Worm (Caenorhabditis elegans) whole organism, late embryonic: ENCODE data around the gene Y41E3.8.

Source experiments
- ceh-2 ChIP-seq: sonication (generic microtip); optimal IDR thresholded peaks from 2 replicates; lab custom pipeline; 2016; ENCODE audit warnings: missing genotype, missing genetic modification characterization, missing compliant biosample characterization
- ceh-30 ChIP-seq: fragments of 150-350 bp; optimal IDR thresholded peaks from 2 replicates; lab custom pipeline; 2014; ENCODE audit warnings: missing biosample characterization, missing genetic modification characterization
- ceh-6 ChIP-seq: fragments of 200-800 bp; sonication (Bioruptor generic); optimal IDR thresholded peaks from 2 replicates; lab custom pipeline; 2018; ENCODE audit warnings: mild to moderate bottlenecking, missing genetic modification characterization, missing compliant biosample characterization
- che-1 ChIP-seq: sonication (generic microtip); optimal IDR thresholded peaks from 2 replicates; lab custom pipeline; 2016; ENCODE audit warnings: mild to moderate bottlenecking, missing genetic modification characterization, missing compliant biosample characterization
- ets-4 ChIP-seq: sonication (generic microtip); optimal IDR thresholded peaks from 2 replicates; lab custom pipeline; 2016; ENCODE audit warnings: missing genetic modification characterization, missing compliant biosample characterization
- nfya-1 ChIP-seq: sonication (generic microtip); optimal IDR thresholded peaks from 2 replicates; lab custom pipeline; 2017; ENCODE audit warnings: missing genetic modification characterization, mild to moderate bottlenecking, missing compliant biosample characterization, antibody characterized with exemption, moderate library complexity
- npax-4 ChIP-seq: sonication (generic microtip); optimal IDR thresholded peaks from 2 replicates; lab custom pipeline; 2016; ENCODE audit warnings: missing genetic modification characterization, missing compliant biosample characterization
- sdc-2 ChIP-seq: sonication (generic microtip); optimal IDR thresholded peaks from 2 replicates; lab custom pipeline; 2016; ENCODE audit warnings: missing genotype, missing genetic modification characterization, missing compliant biosample characterization
- unc-55 ChIP-seq: sonication (generic microtip); optimal IDR thresholded peaks from 2 replicates; lab custom pipeline; 2017; ENCODE audit warnings: missing biosample characterization, missing genetic modification reagents, missing genetic modification characterization

DNA sequence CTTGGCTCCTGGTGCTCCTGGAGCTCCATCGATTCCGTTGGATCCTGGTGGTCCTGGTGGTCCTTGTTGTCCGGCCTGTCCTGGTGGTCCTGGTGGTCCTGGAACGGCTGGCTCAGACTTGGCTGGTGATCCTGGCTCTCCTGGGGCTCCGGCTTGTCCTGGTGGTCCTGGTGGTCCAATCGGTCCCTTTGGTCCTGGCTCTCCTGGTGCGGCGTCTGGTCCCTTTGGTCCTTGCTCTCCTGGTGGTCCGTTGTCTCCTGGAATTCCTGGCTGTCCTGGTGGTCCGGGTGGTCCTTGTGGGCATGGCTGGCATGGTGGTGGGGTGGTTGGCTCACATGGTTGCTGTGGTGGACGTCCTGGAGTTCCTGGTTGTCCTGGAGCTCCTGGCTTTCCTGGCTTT is 42.9 kb downstream of the Y41E3.8 start:
- TF ChIP-seq unc-55 (GFP tag; lab: Kevin White, UChicago) (no peak), ceh-30 (tag; lab: Kevin White, UChicago) (no peak), ceh-2 (tag; lab: Kevin White, UChicago) (no peak), npax-4 (tag; lab: Kevin White, UChicago) (no peak), nfya-1 (tag; lab: Kevin White, UChicago) (no peak), ets-4 (tag; lab: Kevin White, UChicago) (no peak), ceh-6 (GFP tag; lab: Kevin White, UChicago) (no peak), che-1 (no peak), sdc-2 (tag; lab: Kevin White, UChicago) (no peak)
